Worm (Caenorhabditis elegans) whole organism, L1 larva: ENCODE results near the gene ZC477.7.

Experiments used
- C04F5.9 ChIP-seq: sonication (generic microtip); optimal IDR thresholded peaks from 2 replicates; lab custom pipeline; 2016; ENCODE audit warnings: missing genetic modification characterization, missing compliant biosample characterization
- C16A3.4 ChIP-seq: fragments of 150-350 bp; optimal IDR thresholded peaks from 2 replicates; lab custom pipeline; 2014; ENCODE audit warnings: missing biosample characterization, missing genetic modification characterization
- aly-2 ChIP-seq: fragments of 150-350 bp; optimal IDR thresholded peaks from 2 replicates; lab custom pipeline; 2014; ENCODE audit warnings: missing biosample characterization, missing genetic modification characterization
- ama-1 ChIP-seq: fragments of 150-350 bp; optimal IDR thresholded peaks from 2 replicates; lab custom pipeline; 2014
- blmp-1 ChIP-seq: fragments of 150-350 bp; optimal IDR thresholded peaks from 2 replicates; lab custom pipeline; 2014; ENCODE audit warnings: missing biosample characterization, missing genetic modification characterization
- ceh-88 ChIP-seq: fragments of 200-800 bp; sonication (Bioruptor generic); IDR thresholded peaks from 2 replicates; pipeline ENCODE4 v1.3.6; 2022; ENCODE audit warnings: missing genetic modification characterization, missing compliant biosample characterization
- ces-1 ChIP-seq: fragments of 150-350 bp; optimal IDR thresholded peaks from 2 replicates; lab custom pipeline; 2014; ENCODE audit warnings: missing biosample characterization, missing genetic modification reagents, missing genetic modification characterization
- dpl-1 ChIP-seq, 3 experiments: fragments of 150-350 bp in 2 of 3; sonication (generic microtip) in 1 of 3; optimal IDR thresholded peaks; 2 replicates each; lab custom pipeline; 2014 to 2017; ENCODE audit warnings: missing biosample characterization in 3 of 3, missing genetic modification characterization in 3 of 3, missing genetic modification reagents in 3 of 3
- efl-1 ChIP-seq, 4 experiments: fragments of 150-350 bp; optimal IDR thresholded peaks in 3 of 4; peaks in 1 of 4; 1 replicate in 1 of 4; 2 replicates in 3 of 4; lab custom pipeline; 2014; ENCODE audit warnings: missing biosample characterization in 2 of 4, missing genetic modification characterization in 2 of 4, missing genetic modification reagents in 2 of 4
- efl-3 ChIP-seq: fragments of 200-800 bp; sonication (Bioruptor generic); optimal IDR thresholded peaks from 2 replicates; lab custom pipeline; 2018; ENCODE audit warnings: mild to moderate bottlenecking, missing genetic modification characterization, missing compliant biosample characterization
- elt-2 ChIP-seq: sonication (generic microtip); optimal IDR thresholded peaks from 2 replicates; lab custom pipeline; 2016; ENCODE audit warnings: missing genetic modification characterization, mild to moderate bottlenecking, inconsistent platforms, missing compliant biosample characterization, missing genetic modification reagents
- ets-5 ChIP-seq: fragments of 200-800 bp; sonication (Bioruptor generic); IDR thresholded peaks from 2 replicates; pipeline ENCODE4 v1.3.6; 2022; ENCODE audit warnings: missing genetic modification characterization, missing compliant biosample characterization
- fkh-4 ChIP-seq: sonication (generic microtip); optimal IDR thresholded peaks from 2 replicates; lab custom pipeline; 2016; ENCODE audit warnings: missing compliant biosample characterization, missing genetic modification characterization, borderline replicate concordance
- grh-1 ChIP-seq: fragments of 200-800 bp; sonication (Bioruptor generic); IDR thresholded peaks from 2 replicates; pipeline ENCODE4 v1.3.6; 2022; ENCODE audit warnings: missing genetic modification reagents, missing genetic modification characterization, missing compliant biosample characterization
- hlh-4 ChIP-seq: sonication (generic microtip); optimal IDR thresholded peaks from 2 replicates; lab custom pipeline; 2016; ENCODE audit warnings: mild to moderate bottlenecking, missing genetic modification characterization, missing compliant biosample characterization
- isw-1 ChIP-seq: fragments of 200-800 bp; sonication (Bioruptor generic); IDR thresholded peaks from 2 replicates; pipeline ENCODE4 v1.3.6; 2022; ENCODE audit warnings: missing genetic modification characterization, missing compliant biosample characterization
- lin-14 ChIP-seq: fragments of 200-800 bp; sonication (Bioruptor generic); optimal IDR thresholded peaks from 2 replicates; lab custom pipeline; 2018; ENCODE audit warnings: mild to moderate bottlenecking, missing genetic modification characterization, moderate library complexity, missing compliant biosample characterization
- lin-15B ChIP-seq: fragments of 150-350 bp; sonication (generic microtip); optimal IDR thresholded peaks from 3 replicates; lab custom pipeline; 2014; ENCODE audit warnings: missing biosample characterization, missing genetic modification characterization
- lin-39 ChIP-seq: fragments of 150-350 bp; optimal IDR thresholded peaks from 2 replicates; lab custom pipeline; 2014; ENCODE audit warnings: missing biosample characterization, missing genetic modification reagents, missing genetic modification characterization
- mab-9 ChIP-seq: fragments of 200-800 bp; sonication (Bioruptor generic); IDR thresholded peaks from 2 replicates; pipeline ENCODE4 v1.3.6; 2022; ENCODE audit warnings: missing genetic modification reagents, missing genetic modification characterization, missing compliant biosample characterization
- mdl-1 ChIP-seq, 2 experiments: fragments of 150-350 bp; optimal IDR thresholded peaks; 2 replicates each; lab custom pipeline; 2014 to 2017; ENCODE audit warnings: missing biosample characterization in 2 of 2, missing genetic modification characterization in 2 of 2, inconsistent platforms in 1 of 2
- mef-2 ChIP-seq: fragments of 150-350 bp; optimal IDR thresholded peaks from 2 replicates; lab custom pipeline; 2014; ENCODE audit warnings: missing biosample characterization, missing genetic modification characterization
- mep-1 ChIP-seq: fragments of 150-350 bp; optimal IDR thresholded peaks from 2 replicates; lab custom pipeline; 2014; ENCODE audit warnings: missing biosample characterization, missing genetic modification characterization
- nhr-11 ChIP-seq: fragments of 150-350 bp; optimal IDR thresholded peaks from 2 replicates; lab custom pipeline; 2014; ENCODE audit warnings: missing biosample characterization, missing genetic modification characterization
- nhr-19 ChIP-seq: fragments of 200-800 bp; sonication (Bioruptor generic); conservative IDR thresholded peaks from 2 replicates; pipeline ENCODE4 v1.3.6; 2022; ENCODE audit warnings: missing genetic modification characterization, missing compliant biosample characterization
- nhr-237 ChIP-seq: fragments of 150-350 bp; optimal IDR thresholded peaks from 2 replicates; lab custom pipeline; 2014; ENCODE audit warnings: missing biosample characterization, missing genetic modification characterization
- nhr-28 ChIP-seq: fragments of 150-350 bp; optimal IDR thresholded peaks from 2 replicates; lab custom pipeline; 2014; ENCODE audit warnings: missing biosample characterization, missing genetic modification characterization
- nhr-47 ChIP-seq: sonication (generic microtip); optimal IDR thresholded peaks from 2 replicates; lab custom pipeline; 2016; ENCODE audit warnings: mild to moderate bottlenecking, missing genetic modification characterization, moderate library complexity, missing compliant biosample characterization
- nhr-76 ChIP-seq: sonication (generic microtip); optimal IDR thresholded peaks from 2 replicates; lab custom pipeline; 2017; ENCODE audit warnings: missing biosample characterization, missing genetic modification characterization
- nhr-84 ChIP-seq: sonication (generic microtip); optimal IDR thresholded peaks from 2 replicates; lab custom pipeline; 2017; ENCODE audit warnings: missing biosample characterization, missing genetic modification characterization
- pag-3 ChIP-seq: sonication (generic microtip); optimal IDR thresholded peaks from 2 replicates; lab custom pipeline; 2017; ENCODE audit warnings: missing genetic modification characterization, mild to moderate bottlenecking, missing compliant biosample characterization, antibody characterized with exemption, borderline replicate concordance; ENCODE audit not compliant: insufficient read depth
- pqm-1 ChIP-seq: sonication (generic microtip); optimal IDR thresholded peaks from 3 replicates; lab custom pipeline; 2017; ENCODE audit warnings: missing biosample characterization, missing genetic modification characterization
- rnt-1 ChIP-seq: sonication (generic microtip); optimal IDR thresholded peaks from 2 replicates; lab custom pipeline; 2016; ENCODE audit warnings: mild to moderate bottlenecking, missing genetic modification characterization, moderate library complexity, missing compliant biosample characterization
- skn-1 ChIP-seq: fragments of 150-350 bp; optimal IDR thresholded peaks from 2 replicates; lab custom pipeline; 2014; ENCODE audit warnings: missing biosample characterization, missing genetic modification characterization
- snpc-4 ChIP-seq: fragments of 150-350 bp; optimal IDR thresholded peaks from 2 replicates; lab custom pipeline; 2014; ENCODE audit warnings: missing biosample characterization, missing genetic modification characterization
- snu-23 ChIP-seq: sonication (generic microtip); optimal IDR thresholded peaks from 2 replicates; lab custom pipeline; 2016; ENCODE audit warnings: missing genetic modification characterization, missing compliant biosample characterization
- sup-37 ChIP-seq: fragments of 200-800 bp; sonication (Bioruptor generic); optimal IDR thresholded peaks from 2 replicates; lab custom pipeline; 2018; ENCODE audit warnings: mild to moderate bottlenecking, missing genetic modification characterization, missing compliant biosample characterization
- tlp-1 ChIP-seq: fragments of 150-350 bp; optimal IDR thresholded peaks from 2 replicates; lab custom pipeline; 2014; ENCODE audit warnings: missing biosample characterization, missing genetic modification characterization
- unc-130 ChIP-seq: fragments of 150-350 bp; optimal IDR thresholded peaks from 2 replicates; lab custom pipeline; 2017; ENCODE audit warnings: missing biosample characterization, missing genetic modification characterization, inconsistent platforms
- unc-30 ChIP-seq: sonication (generic microtip); optimal IDR thresholded peaks from 2 replicates; lab custom pipeline; 2017; ENCODE audit warnings: missing biosample characterization, missing genetic modification characterization
- unc-86 ChIP-seq: sonication (generic microtip); optimal IDR thresholded peaks from 2 replicates; lab custom pipeline; 2016; ENCODE audit warnings: missing genetic modification characterization, missing compliant biosample characterization
- unc-98 ChIP-seq: fragments of 200-800 bp; sonication (Bioruptor generic); IDR thresholded peaks from 2 replicates; pipeline ENCODE4 v1.3.6; 2022; ENCODE audit warnings: missing genetic modification characterization, missing compliant biosample characterization
- vab-15 ChIP-seq: sonication (generic microtip); optimal IDR thresholded peaks from 2 replicates; lab custom pipeline; 2017; ENCODE audit warnings: missing genotype, mild to moderate bottlenecking, missing genetic modification characterization, missing compliant biosample characterization
- zip-4 ChIP-seq: fragments of 200-800 bp; sonication (Bioruptor generic); optimal IDR thresholded peaks from 2 replicates; lab custom pipeline; 2018; ENCODE audit warnings: mild to moderate bottlenecking, missing genetic modification characterization, moderate library complexity, missing compliant biosample characterization

The ZC477.7 gene

ce11 chrIV:7095396-7095964, 15.8 kb downstream of the ZC477.7 start (continued):
- TF ChIP-seq ces-1 (GFP tag; lab: Kevin White, UChicago) (no peak), pqm-1 (tag; lab: Kevin White, UChicago) (no peak), tlp-1 (tag; lab: Kevin White, UChicago) (no peak), lin-39 (tag; lab: Kevin White, UChicago) (no peak), ets-5 (GFP tag; lab: Robert Waterston, UW) (no peak), nhr-11 (tag; lab: Kevin White, UChicago) (no peak), efl-1 (optimal IDR thresholded peaks at IDR 0.05; lab: Kevin White, UChicago) (no peak), efl-1 (GFP tag; optimal IDR thresholded peaks at IDR 0.05 in 1 of 2; lab: Kevin White, UChicago) (no peak), vab-15 (tag; lab: Kevin White, UChicago) (no peak), unc-30 (tag; lab: Kevin White, UChicago) (no peak), lin-14 (GFP tag; lab: Kevin White, UChicago) (peak; percentile 83), dpl-1 (GFP tag; optimal IDR thresholded peaks at IDR 0.05; lab: Kevin White, UChicago) (no peak), efl-3 (GFP tag; lab: Kevin White, UChicago) (no peak), nhr-84 (tag; lab: Kevin White, UChicago) (no peak), mdl-1 (tag; optimal IDR thresholded peaks at IDR 0.05; lab: Kevin White, UChicago) (no peak), nhr-28 (tag; lab: Kevin White, UChicago) (no peak), unc-130 (tag; lab: Kevin White, UChicago) (peak; percentile 17), nhr-19 (GFP tag; lab: Robert Waterston, UW) (peak; percentile 6; the same call in 1 of the 2 replicates), rnt-1 (tag; lab: Kevin White, UChicago) (peak; percentile 62), mep-1 (peak; percentile 72), ceh-88 (GFP tag; lab: Robert Waterston, UW) (no peak), isw-1 (no peak), skn-1 (tag; lab: Kevin White, UChicago) (no peak), snu-23 (GFP tag; lab: Kevin White, UChicago) (peak; percentile 10), fkh-4 (tag; lab: Kevin White, UChicago) (no peak)
- TF ChIP-seq, all 84 proteins: peak for 12

ce11 chrIV:7094216-7094758, 17.0 kb downstream of the ZC477.7 start, which contains the start of gene deb-1:
Gene deb-1, minus strand, starts transcription at chrIV:7094266.
- TF ChIP-seq mab-9 (GFP tag; lab: Robert Waterston, UW): no peak
- TF ChIP-seq pqm-1 (tag; lab: Kevin White, UChicago): no peak
- no peak for TF ChIP-seq efl-1 (optimal IDR thresholded peaks at IDR 0.05; lab: Kevin White, UChicago)
- peak in 1 of 2 experiments; percentile 42 for TF ChIP-seq efl-1 (GFP tag; optimal IDR thresholded peaks at IDR 0.05 in 1 of 2; lab: Kevin White, UChicago)
- no peak for TF ChIP-seq mep-1
- TF ChIP-seq elt-2 (tag; lab: Kevin White, UChicago): peak; percentile 43

- TF ChIP-seq mef-2 (tag; lab: Kevin White, UChicago) (peak; percentile 51), C04F5.9 (peak; percentile 62), grh-1 (GFP tag; lab: Robert Waterston, UW) (peak; percentile 80), nhr-47 (tag; lab: Kevin White, UChicago) (peak; percentile 92), ces-1 (GFP tag; lab: Kevin White, UChicago) (no peak), sup-37 (GFP tag; lab: Kevin White, UChicago) (peak; percentile 72), dpl-1 (GFP tag; optimal IDR thresholded peaks at IDR 0.05; lab: Kevin White, UChicago) (peak; percentile 82 to 87 (median 83)), aly-2 (peak; percentile 23), nhr-237 (tag; lab: Kevin White, UChicago) (peak; percentile 71), unc-98 (peak; percentile 34; the same call in 1 of the 2 replicates), vab-15 (tag; lab: Kevin White, UChicago) (no peak), unc-86 (peak; percentile 83), mdl-1 (tag; optimal IDR thresholded peaks at IDR 0.05; lab: Kevin White, UChicago) (peak in 1 of 2 experiments; percentile 73), nhr-19 (GFP tag; lab: Robert Waterston, UW) (peak; percentile 94), skn-1 (tag; lab: Kevin White, UChicago) (peak; percentile 92), lin-15B (tag; lab: Kevin White, UChicago) (peak; percentile 98), ama-1 (lab: Kevin White, UChicago) (peak; percentile 19), nhr-11 (tag; lab: Kevin White, UChicago) (peak; percentile 65), nhr-84 (tag; lab: Kevin White, UChicago) (no peak), pag-3 (tag; lab: Kevin White, UChicago) (no peak), nhr-76 (tag; lab: Kevin White, UChicago) (no peak), C16A3.4 (tag; lab: Kevin White, UChicago) (peak; percentile 95), mab-9 (GFP tag; lab: Robert Waterston, UW) (no peak), blmp-1 (tag; lab: Kevin White, UChicago) (peak; percentile 69), efl-3 (GFP tag; lab: Kevin White, UChicago) (no peak), hlh-4 (tag; lab: Kevin White, UChicago) (no peak), ceh-88 (GFP tag; lab: Robert Waterston, UW) (peak; percentile 77), zip-4 (GFP tag; lab: Kevin White, UChicago) (peak; percentile 45), snpc-4 (tag; lab: Kevin White, UChicago) (peak; percentile 81), nhr-28 (tag; lab: Kevin White, UChicago) (no peak)
Measured at ce11 chrIV:7084632-7085160, 26.6 kb downstream of the ZC477.7 start, which contains the start of gene rps-4. Gene rps-4, minus strand, starts transcription at chrIV:7084682.
